Fruit fly (Drosophila melanogaster) whole organism, embryonic: ENCODE results near the gene CkIIalpha-i3.

Experiments used
- Atf-2 ChIP-seq: fragments of 200-800 bp; sonication (Bioruptor generic); optimal IDR thresholded peaks from 2 replicates; lab custom pipeline; 2016; ENCODE audit warnings: missing biosample characterization, missing genetic modification characterization
- CG11247 ChIP-seq: fragments of 200-800 bp; sonication (Bioruptor generic); IDR thresholded peaks from 2 replicates; pipeline ENCODE4 v1.3.6; 2022; ENCODE audit warnings: missing biosample characterization, missing genetic modification characterization
- CG11560 ChIP-seq: fragments of 200-800 bp; sonication (Bioruptor generic); IDR thresholded peaks from 3 replicates; pipeline ENCODE4 v1.3.6; 2022; ENCODE audit warnings: missing biosample characterization, missing genetic modification characterization
- CG12236 ChIP-seq: fragments of 200-800 bp; sonication (Bioruptor generic); optimal IDR thresholded peaks from 2 replicates; lab custom pipeline; 2016; ENCODE audit warnings: missing biosample characterization, missing genetic modification characterization
- CG12769 ChIP-seq: fragments of 200-800 bp; sonication (Bioruptor generic); optimal IDR thresholded peaks from 2 replicates; lab custom pipeline; 2019; ENCODE audit warnings: missing biosample characterization, mild to moderate bottlenecking, missing genetic modification characterization, moderate library complexity
- CG14050 ChIP-seq: fragments of 200-800 bp; sonication (Bioruptor generic); IDR thresholded peaks from 3 replicates; pipeline ENCODE4 v1.3.6; 2022; ENCODE audit warnings: missing biosample characterization, missing genetic modification characterization
- CG18599 ChIP-seq: fragments of 200-800 bp; sonication (Bioruptor generic); optimal IDR thresholded peaks from 3 replicates; lab custom pipeline; 2017; ENCODE audit warnings: missing biosample characterization, missing genetic modification characterization, mild to moderate bottlenecking, moderate library complexity, missing genetic modification reagents
- CG2199 ChIP-seq: fragments of 200-800 bp; sonication (Bioruptor generic); IDR thresholded peaks from 3 replicates; pipeline ENCODE4 v1.3.6; 2022; ENCODE audit warnings: missing biosample characterization, missing genetic modification characterization
- CG2712 ChIP-seq: fragments of 200-800 bp; optimal IDR thresholded peaks from 3 replicates; lab custom pipeline; 2019; ENCODE audit warnings: missing biosample characterization, mild to moderate bottlenecking, missing genetic modification characterization, moderate library complexity
- CG30403 ChIP-seq: fragments of 200-800 bp; sonication (Bioruptor generic); optimal IDR thresholded peaks from 3 replicates; lab custom pipeline; 2016; ENCODE audit warnings: missing biosample characterization, missing genetic modification characterization
- CG32767 ChIP-seq: fragments of 200-800 bp; sonication (Bioruptor generic); IDR thresholded peaks from 2 replicates; pipeline ENCODE4 v1.3.6; 2022; ENCODE audit warnings: missing biosample characterization, missing genetic modification characterization
- CG3407 ChIP-seq: fragments of 200-800 bp; sonication (Bioruptor generic); optimal IDR thresholded peaks from 2 replicates; lab custom pipeline; 2018; ENCODE audit warnings: missing biosample characterization, mild to moderate bottlenecking, missing genetic modification characterization
- CG4328 ChIP-seq: fragments of 200-800 bp; sonication (Bioruptor generic); optimal IDR thresholded peaks from 3 replicates; lab custom pipeline; 2017; ENCODE audit warnings: missing biosample characterization, missing genetic modification reagents, missing genetic modification characterization
- CG7271 ChIP-seq: fragments of 200-800 bp; sonication (Bioruptor generic); optimal IDR thresholded peaks from 2 replicates; lab custom pipeline; 2018; ENCODE audit warnings: missing biosample characterization, mild to moderate bottlenecking, missing genetic modification characterization, moderate library complexity
- CG7556 ChIP-seq: fragments of 200-800 bp; sonication (Bioruptor generic); optimal IDR thresholded peaks from 2 replicates; lab custom pipeline; 2017; ENCODE audit warnings: missing biosample characterization, mild to moderate bottlenecking, missing genetic modification characterization
- CG8089 ChIP-seq: fragments of 200-800 bp; sonication (Bioruptor generic); optimal IDR thresholded peaks from 3 replicates; lab custom pipeline; 2016; ENCODE audit warnings: missing biosample characterization, missing genetic modification characterization
- CG9437 ChIP-seq: fragments of 200-800 bp; sonication (Bioruptor generic); optimal IDR thresholded peaks from 2 replicates; lab custom pipeline; 2018; ENCODE audit warnings: missing biosample characterization, mild to moderate bottlenecking, missing genetic modification characterization
- Camta ChIP-seq: fragments of 200-800 bp; sonication (Bioruptor generic); optimal IDR thresholded peaks from 2 replicates; lab custom pipeline; 2016; ENCODE audit warnings: missing biosample characterization, missing genetic modification characterization
- D ChIP-seq, 2 experiments: fragments of 200-800 bp in 1 of 2; fragments of >200 bp in 1 of 2; sonication (Bioruptor generic) in 1 of 2; optimal IDR thresholded peaks; 2 replicates in 1 of 2; 3 replicates in 1 of 2; lab custom pipeline; 2017; ENCODE audit warnings: mild to moderate bottlenecking in 1 of 2, missing biosample characterization in 1 of 2, missing genetic modification characterization in 1 of 2, missing genetic modification reagents in 1 of 2
- Dbx ChIP-seq: fragments of 200-800 bp; sonication (Bioruptor generic); IDR thresholded peaks from 3 replicates; pipeline ENCODE4 v1.3.6; 2022; ENCODE audit warnings: missing biosample characterization, missing genetic modification characterization
- H2.0 ChIP-seq: fragments of 200-800 bp; sonication (Bioruptor generic); IDR thresholded peaks from 2 replicates; pipeline ENCODE4 v1.3.6; 2022; ENCODE audit warnings: missing biosample characterization, missing genetic modification characterization
- HLH4C ChIP-seq: fragments of 200-800 bp; sonication (Bioruptor generic); IDR thresholded peaks from 3 replicates; pipeline ENCODE4 v1.3.6; 2022; ENCODE audit warnings: missing biosample characterization, missing genetic modification characterization; ENCODE audit not compliant: partially characterized antibody
- Hey ChIP-seq: fragments of 200-800 bp; sonication (Bioruptor generic); optimal IDR thresholded peaks from 3 replicates; lab custom pipeline; 2018; ENCODE audit warnings: missing biosample characterization, mild to moderate bottlenecking, missing genetic modification characterization
- Lpt ChIP-seq: fragments of >200 bp; optimal IDR thresholded peaks from 2 replicates; lab custom pipeline; 2018; ENCODE audit warnings: missing biosample characterization, missing genetic modification characterization
- Mad ChIP-seq: fragments of 200-800 bp; sonication (Bioruptor generic); optimal IDR thresholded peaks from 2 replicates; lab custom pipeline; 2016; ENCODE audit warnings: missing biosample characterization, missing genetic modification characterization
- Neu2 ChIP-seq: fragments of 200-800 bp; sonication (Bioruptor generic); optimal IDR thresholded peaks from 3 replicates; lab custom pipeline; 2016; ENCODE audit warnings: missing biosample characterization, missing genetic modification characterization, borderline replicate concordance
- Oli ChIP-seq: fragments of 200-800 bp; sonication (Bioruptor generic); optimal IDR thresholded peaks from 2 replicates; lab custom pipeline; 2018; ENCODE audit warnings: missing biosample characterization, mild to moderate bottlenecking, missing genetic modification characterization, moderate library complexity
- PHDP ChIP-seq: fragments of 200-800 bp; sonication (Bioruptor generic); optimal IDR thresholded peaks from 3 replicates; lab custom pipeline; 2018; ENCODE audit warnings: missing biosample characterization, mild to moderate bottlenecking, missing genetic modification characterization, moderate library complexity
- Sry-δ ChIP-seq: fragments of 200-800 bp; sonication (Bioruptor generic); optimal IDR thresholded peaks from 2 replicates; lab custom pipeline; 2016; ENCODE audit warnings: missing biosample characterization, missing genetic modification characterization
- Ssrp ChIP-seq: fragments of 200-800 bp; sonication (Bioruptor generic); optimal IDR thresholded peaks from 2 replicates; lab custom pipeline; 2018; ENCODE audit warnings: missing biosample characterization, mild to moderate bottlenecking, missing genetic modification characterization, moderate library complexity
- Xrp1 ChIP-seq: fragments of 200-800 bp; sonication (Bioruptor generic); IDR thresholded peaks from 2 replicates; pipeline ENCODE4 v1.3.6; 2022; ENCODE audit warnings: missing biosample characterization, missing genetic modification characterization
- bcd ChIP-seq: fragments of 200-800 bp; sonication (Bioruptor generic); optimal IDR thresholded peaks from 2 replicates; lab custom pipeline; 2017; ENCODE audit warnings: missing biosample characterization, mild to moderate bottlenecking, missing genetic modification characterization
- bigmax ChIP-seq: fragments of 200-800 bp; sonication (Bioruptor generic); optimal IDR thresholded peaks from 2 replicates; lab custom pipeline; 2018; ENCODE audit warnings: missing biosample characterization, mild to moderate bottlenecking, missing genetic modification characterization
- cato ChIP-seq: fragments of 200-800 bp; sonication (Bioruptor generic); optimal IDR thresholded peaks from 2 replicates; lab custom pipeline; 2016; ENCODE audit warnings: missing biosample characterization, missing genetic modification characterization, borderline replicate concordance
- chm ChIP-seq: fragments of 200-800 bp; sonication (Bioruptor generic); IDR thresholded peaks from 2 replicates; pipeline ENCODE4 v1.3.6; 2022; ENCODE audit warnings: missing biosample characterization, missing genetic modification characterization
- chn ChIP-seq: fragments of 200-800 bp; sonication (Bioruptor generic); optimal IDR thresholded peaks from 2 replicates; lab custom pipeline; 2016; ENCODE audit warnings: missing biosample characterization, missing genetic modification characterization
- disco-r ChIP-seq: fragments of 200-800 bp; sonication (Bioruptor generic); optimal IDR thresholded peaks from 2 replicates; lab custom pipeline; 2016; ENCODE audit warnings: missing biosample characterization, missing genetic modification characterization
- dpn ChIP-seq, 2 experiments: fragments of 200-800 bp; sonication (Bioruptor generic); optimal IDR thresholded peaks; 3 replicates each; lab custom pipeline; 2016; ENCODE audit warnings: missing biosample characterization in 2 of 2, missing genetic modification characterization in 2 of 2
- gro ChIP-seq: fragments of 200-800 bp; sonication (Bioruptor generic); optimal IDR thresholded peaks from 2 replicates; lab custom pipeline; 2016; ENCODE audit warnings: missing biosample characterization, missing genetic modification characterization
- kni ChIP-seq: fragments of 200-800 bp; sonication (Bioruptor generic); optimal IDR thresholded peaks from 3 replicates; lab custom pipeline; 2017; ENCODE audit warnings: mild to moderate bottlenecking, missing biosample characterization, missing genetic modification reagents, missing genetic modification characterization
- luna ChIP-seq: fragments of 200-800 bp; sonication (Bioruptor generic); optimal IDR thresholded peaks from 2 replicates; lab custom pipeline; 2016; ENCODE audit warnings: missing biosample characterization, missing genetic modification characterization
- nmo ChIP-seq: fragments of 200-800 bp; sonication (Bioruptor generic); optimal IDR thresholded peaks from 2 replicates; lab custom pipeline; 2018; ENCODE audit warnings: missing biosample characterization, mild to moderate bottlenecking, missing genetic modification characterization, moderate library complexity
- pnt ChIP-seq: fragments of 200-800 bp; sonication (Bioruptor generic); optimal IDR thresholded peaks from 3 replicates; lab custom pipeline; 2016; ENCODE audit warnings: missing biosample characterization, missing genetic modification characterization
- prd ChIP-seq, 3 experiments: fragments of >200 bp in 2 of 3; fragments of 200-800 bp in 1 of 3; sonication (Bioruptor generic) in 1 of 3; optimal IDR thresholded peaks in 2 of 3; IDR thresholded peaks in 1 of 3; 2 replicates in 2 of 3; 3 replicates in 1 of 3; pipeline versions ENCODE4 v1.3.6 to Lab custom; 2017 to 2022; ENCODE audit warnings: missing biosample characterization in 1 of 3, missing genetic modification characterization in 1 of 3
- trem ChIP-seq: fragments of 200-800 bp; optimal IDR thresholded peaks from 3 replicates; lab custom pipeline; 2019; ENCODE audit warnings: missing biosample characterization, mild to moderate bottlenecking, missing genetic modification characterization, moderate library complexity
- tup ChIP-seq: fragments of 200-800 bp; sonication (Bioruptor generic); optimal IDR thresholded peaks from 2 replicates; lab custom pipeline; 2016; ENCODE audit warnings: missing biosample characterization, mild to moderate bottlenecking, missing genetic modification characterization, moderate library complexity
- tx ChIP-seq: fragments of 200-800 bp; sonication (Bioruptor generic); optimal IDR thresholded peaks from 2 replicates; lab custom pipeline; 2016; ENCODE audit warnings: missing biosample characterization, missing genetic modification characterization
- vfl ChIP-seq: fragments of 200-800 bp; sonication (Bioruptor generic); optimal IDR thresholded peaks from 2 replicates; lab custom pipeline; 2016; ENCODE audit warnings: missing biosample characterization, missing genetic modification characterization
- zf30C ChIP-seq: fragments of 200-800 bp; sonication (Bioruptor generic); optimal IDR thresholded peaks from 3 replicates; lab custom pipeline; 2018; ENCODE audit warnings: missing biosample characterization, mild to moderate bottlenecking, missing genetic modification characterization

The CkIIalpha-i3 gene

dm6 chr3L:745222-745942 is 35.0 kb upstream of the CkIIalpha-i3 start (continued):
- TF ChIP-seq disco-r (GFP tag; lab: Kevin White, UChicago) (no peak), bcd (peak; percentile 31), chn (peak; percentile 15), CG11560 (no peak), zf30C (peak; percentile 41), Xrp1 (GFP tag; lab: Robert Waterston, UW) (peak; percentile 69), H2.0 (GFP tag; lab: Robert Waterston, UW) (no peak), Camta (GFP tag; lab: Kevin White, UChicago) (peak; percentile 35), dpn (GFP tag; optimal IDR thresholded peaks at IDR 0.05; lab: Kevin White, UChicago) (peak; percentile 16), CG8089 (GFP tag; lab: Kevin White, UChicago) (no peak), CG32767 (GFP tag; lab: Robert Waterston, UW) (no peak), pnt (peak; percentile 27), bigmax (GFP tag; lab: Kevin White, UChicago) (no peak), nmo (GFP tag; lab: Kevin White, UChicago) (peak; percentile 48), CG11247 (GFP tag; lab: Robert Waterston, UW) (no peak), tx (GFP tag; lab: Kevin White, UChicago) (no peak), Neu2 (GFP tag; lab: Kevin White, UChicago) (peak; percentile 50), CG18599 (no peak), Ssrp (tag; lab: Kevin White, UChicago) (peak; percentile 44), CG12769 (tag; lab: Kevin White, UChicago) (no peak), luna (no peak), Hey (no peak), Mad (peak; percentile 47), tup (no peak), PHDP (peak; percentile 22), vfl (GFP tag; lab: Kevin White, UChicago) (peak; percentile 9), Sry-δ (GFP tag; lab: Kevin White, UChicago) (no peak), CG30403 (GFP tag; lab: Kevin White, UChicago) (peak; percentile 34), CG2199 (GFP tag; lab: Robert Waterston, UW) (peak; percentile 35; the same call in 1 of the 3 replicates), trem (tag; lab: Kevin White, UChicago) (peak; percentile 60), Atf-2 (GFP tag; lab: Kevin White, UChicago) (peak; percentile 22), Oli (tag; lab: Kevin White, UChicago) (peak; percentile 24), chm (GFP tag; lab: Robert Waterston, UW) (no peak), Dbx (no peak), CG9437 (GFP tag; lab: Kevin White, UChicago) (no peak), CG12236 (GFP tag; lab: Kevin White, UChicago) (peak; percentile 23), D (optimal IDR thresholded peaks at IDR 0.05; lab: Kevin White, UChicago) (peak; percentile 53), D (GFP tag; optimal IDR thresholded peaks at IDR 0.05; lab: Kevin White, UChicago) (peak; percentile 26), CG7271 (tag; lab: Kevin White, UChicago) (no peak), cato (GFP tag; lab: Kevin White, UChicago) (peak; percentile 44), CG2712 (tag; lab: Kevin White, UChicago) (peak; percentile 82), HLH4C (GFP tag; lab: Robert Waterston, UW) (no peak), Lpt (GFP tag; lab: Kevin White, UChicago) (no peak), CG7556 (peak; percentile 50), CG3407 (peak; percentile 44), prd (optimal IDR thresholded peaks at IDR 0.05; lab: Kevin White, UChicago) (no peak), prd (GFP tag; IDR thresholded peaks at IDR 0.05; lab: Robert Waterston, UW) (peak; percentile 83), CG14050 (GFP tag; lab: Robert Waterston, UW) (no peak), gro (no peak), kni (GFP tag; lab: Kevin White, UChicago) (peak; percentile 52), CG4328 (GFP tag; lab: Kevin White, UChicago) (no peak)
